Worm (Caenorhabditis elegans) whole organism, mixed stage, embryonic: ENCODE results near the gene T01E8.1.

ENCODE experiments used
- M03D4.4 ChIP-seq: sonication (generic microtip); optimal IDR thresholded peaks from 2 replicates; lab custom pipeline; 2017; ENCODE audit warnings: mild to moderate bottlenecking, missing genetic modification characterization, missing compliant biosample characterization
- bed-3 ChIP-seq: fragments of 200-800 bp; sonication (Bioruptor generic); optimal IDR thresholded peaks from 3 replicates; lab custom pipeline; 2018; ENCODE audit warnings: mild to moderate bottlenecking, missing genetic modification characterization, moderate library complexity, missing compliant biosample characterization
- ces-1 ChIP-seq: fragments of 150-350 bp; optimal IDR thresholded peaks from 2 replicates; lab custom pipeline; 2014; ENCODE audit warnings: missing biosample characterization, missing genetic modification reagents, missing genetic modification characterization
- elt-3 ChIP-seq: fragments of 150-350 bp; optimal IDR thresholded peaks from 2 replicates; lab custom pipeline; 2014; ENCODE audit warnings: missing biosample characterization, missing genetic modification characterization
- lin-13 ChIP-seq: fragments of 150-350 bp; optimal IDR thresholded peaks from 2 replicates; lab custom pipeline; 2014; ENCODE audit warnings: missing biosample characterization, missing genetic modification characterization
- lsy-2 ChIP-seq: fragments of 150-350 bp; optimal IDR thresholded peaks from 2 replicates; lab custom pipeline; 2014; ENCODE audit warnings: missing biosample characterization, missing genetic modification characterization
- mab-5 ChIP-seq: fragments of 150-350 bp; optimal IDR thresholded peaks from 2 replicates; lab custom pipeline; 2014; ENCODE audit warnings: missing biosample characterization, missing genetic modification characterization
- mep-1 ChIP-seq: fragments of 150-350 bp; optimal IDR thresholded peaks from 2 replicates; lab custom pipeline; 2017; ENCODE audit warnings: missing biosample characterization, missing genetic modification reagents, missing genetic modification characterization, inconsistent platforms
- mls-2 ChIP-seq: sonication (generic microtip); optimal IDR thresholded peaks from 2 replicates; lab custom pipeline; 2016; ENCODE audit warnings: mild to moderate bottlenecking, missing genetic modification characterization, moderate library complexity, missing compliant biosample characterization
- nhr-76 ChIP-seq: sonication (generic microtip); optimal IDR thresholded peaks from 2 replicates; lab custom pipeline; 2017; ENCODE audit warnings: missing biosample characterization, missing genetic modification characterization
- pha-4 ChIP-seq: fragments of 150-350 bp; optimal IDR thresholded peaks from 2 replicates; lab custom pipeline; 2018; ENCODE audit warnings: missing biosample characterization, missing genetic modification reagents, missing genetic modification characterization
- sem-2 ChIP-seq: fragments of 200-800 bp; sonication (Bioruptor generic); optimal IDR thresholded peaks from 2 replicates; lab custom pipeline; 2018; ENCODE audit warnings: mild to moderate bottlenecking, missing genetic modification characterization, missing compliant biosample characterization
- snpc-4 ChIP-seq: fragments of 150-350 bp; optimal IDR thresholded peaks from 2 replicates; lab custom pipeline; 2014; ENCODE audit warnings: missing biosample characterization, missing genetic modification characterization
- unc-62 ChIP-seq: fragments of 150-350 bp; optimal IDR thresholded peaks from 2 replicates; lab custom pipeline; 2014; ENCODE audit warnings: missing biosample characterization, missing genetic modification reagents, missing genetic modification characterization

ce11 chrII:10221627-10222026 lies 15.1 kb downstream of the T01E8.1 start:
- TF ChIP-seq nhr-76 (tag; lab: Kevin White, UChicago) (no peak), lin-13 (no peak), unc-62 (GFP tag; lab: Kevin White, UChicago) (no peak), mep-1 (no peak), mls-2 (tag; lab: Kevin White, UChicago) (no peak), elt-3 (tag; lab: Kevin White, UChicago) (no peak), pha-4 (tag; lab: Kevin White, UChicago) (no peak), M03D4.4 (tag; lab: Kevin White, UChicago) (no peak), lsy-2 (tag; lab: Kevin White, UChicago) (no peak), snpc-4 (tag; lab: Kevin White, UChicago) (no peak), ces-1 (GFP tag; lab: Kevin White, UChicago) (no peak), sem-2 (GFP tag; lab: Kevin White, UChicago) (no peak), bed-3 (no peak), mab-5 (no peak)
